Fruit fly (Drosophila melanogaster) whole organism, prepupa: ENCODE data around the gene CG3191.

Experiments used
- CG15336 ChIP-seq: fragments of 200-800 bp; sonication (Bioruptor generic); IDR thresholded peaks from 2 replicates; pipeline ENCODE4 v1.3.6; 2022; ENCODE audit warnings: missing biosample characterization, missing genetic modification characterization
- CG16779 ChIP-seq: fragments of 200-800 bp; sonication (Bioruptor generic); optimal IDR thresholded peaks from 3 replicates; lab custom pipeline; 2017; ENCODE audit warnings: missing biosample characterization, mild to moderate bottlenecking, missing genetic modification characterization
- CG6276 ChIP-seq: fragments of 200-800 bp; sonication (Bioruptor generic); optimal IDR thresholded peaks from 2 replicates; lab custom pipeline; 2017; ENCODE audit warnings: missing biosample characterization, mild to moderate bottlenecking, missing genetic modification characterization
- CG8119 ChIP-seq: fragments of 200-800 bp; sonication (Bioruptor generic); IDR thresholded peaks from 3 replicates; pipeline ENCODE4 v1.3.6; 2022; ENCODE audit warnings: missing biosample characterization, missing genetic modification characterization
- Ets21C ChIP-seq: fragments of 200-800 bp; sonication (Bioruptor generic); optimal IDR thresholded peaks from 3 replicates; lab custom pipeline; 2016; ENCODE audit warnings: missing biosample characterization, missing genetic modification characterization
- Hr39 ChIP-seq: fragments of 200-800 bp; sonication (Bioruptor generic); optimal IDR thresholded peaks from 2 replicates; lab custom pipeline; 2016; ENCODE audit warnings: missing biosample characterization, missing genetic modification characterization
- Lpt ChIP-seq: fragments of 200-800 bp; sonication (Bioruptor generic); optimal IDR thresholded peaks from 3 replicates; lab custom pipeline; 2016; ENCODE audit warnings: missing biosample characterization, missing genetic modification characterization
- OdsH ChIP-seq: fragments of 200-800 bp; sonication (Bioruptor generic); optimal IDR thresholded peaks from 3 replicates; lab custom pipeline; 2016; ENCODE audit warnings: missing biosample characterization, missing genetic modification characterization
- Sox102F ChIP-seq: fragments of 200-800 bp; sonication (Bioruptor generic); optimal IDR thresholded peaks from 2 replicates; lab custom pipeline; 2016; ENCODE audit warnings: missing biosample characterization, mild to moderate bottlenecking, missing genetic modification characterization
- Sox14 ChIP-seq: fragments of 200-800 bp; sonication (Bioruptor generic); optimal IDR thresholded peaks from 3 replicates; lab custom pipeline; 2016; ENCODE audit warnings: missing biosample characterization, missing genetic modification characterization
- dac ChIP-seq: fragments of 200-800 bp; sonication (Bioruptor generic); optimal IDR thresholded peaks from 2 replicates; lab custom pipeline; 2017; ENCODE audit warnings: missing biosample characterization, mild to moderate bottlenecking, missing genetic modification characterization
- esn ChIP-seq: fragments of 200-800 bp; sonication (Bioruptor generic); optimal IDR thresholded peaks from 2 replicates; lab custom pipeline; 2016; ENCODE audit warnings: missing biosample characterization, mild to moderate bottlenecking, missing genetic modification characterization, moderate library complexity
- lz ChIP-seq: fragments of 200-800 bp; sonication (Bioruptor generic); optimal IDR thresholded peaks from 3 replicates; lab custom pipeline; 2016; ENCODE audit warnings: missing biosample characterization, missing genetic modification characterization
- svp ChIP-seq: fragments of 200-800 bp; sonication (Bioruptor generic); peaks from one replicate; lab custom pipeline; 2016; ENCODE audit warnings: missing biosample characterization, missing genetic modification characterization

DNA sequence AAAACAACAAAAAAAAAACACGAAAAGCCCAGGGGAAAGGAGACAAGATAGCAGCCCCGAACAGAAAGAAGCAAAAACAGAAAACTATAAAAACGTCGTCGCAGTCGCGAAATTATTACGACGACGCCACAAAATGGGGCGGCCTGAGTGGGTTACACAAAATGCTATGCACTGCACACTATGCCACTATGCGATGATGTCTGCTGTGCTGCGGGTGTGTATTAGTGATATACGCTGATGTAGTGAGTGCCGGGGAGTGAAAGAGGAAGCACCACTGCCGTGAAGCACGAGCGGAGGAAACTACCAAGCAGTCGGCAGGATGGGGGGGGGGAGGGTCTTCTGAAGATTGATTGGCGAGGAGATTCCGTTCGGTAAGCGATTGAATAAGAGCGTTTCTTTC is 35.2 kb upstream of the CG3191 start:
- TF ChIP-seq Sox102F (GFP tag; lab: Kevin White, UChicago) (no peak), CG15336 (GFP tag; lab: Robert Waterston, UW) (peak; percentile 31; the same call in 1 of the 2 replicates), Hr39 (no peak), CG8119 (0 out of 3 replicates have a peak, but pooled peaks have one; percentile 42), lz (GFP tag; lab: Kevin White, UChicago) (no peak), CG16779 (tag; lab: Kevin White, UChicago) (no peak), esn (GFP tag; lab: Kevin White, UChicago) (no peak), Ets21C (GFP tag; lab: Kevin White, UChicago) (no peak), svp (no peak), CG6276 (GFP tag; lab: Kevin White, UChicago) (peak; percentile 18), OdsH (no peak), Sox14 (GFP tag; lab: Kevin White, UChicago) (no peak), Lpt (GFP tag; lab: Kevin White, UChicago) (no peak), dac (GFP tag; lab: Kevin White, UChicago) (no peak)
